Fruit fly (Drosophila melanogaster): ENCODE data around the gene CG15169.
A peak's percentile ranks its signal among the peaks of the same experiment; 100 is the strongest.

CG15169 gene

DNA sequence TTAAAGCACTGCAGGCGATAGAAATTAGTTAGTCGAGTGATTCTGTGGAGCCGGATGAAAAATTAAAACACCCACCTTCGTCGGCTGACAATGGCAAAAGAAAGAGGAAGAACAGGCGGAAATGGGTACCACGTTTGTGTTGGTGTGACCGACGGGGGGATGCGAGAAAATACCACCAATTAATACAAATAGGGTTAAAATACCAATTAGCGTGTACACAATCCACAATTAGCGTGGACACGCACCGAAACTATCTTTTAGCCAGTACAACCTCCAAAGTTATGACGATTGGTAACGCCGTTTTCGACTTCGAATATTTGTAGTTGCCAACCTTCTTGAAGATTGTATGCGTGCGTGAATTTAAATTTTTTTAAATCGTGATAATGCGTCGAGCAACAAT is 18.3 kb downstream of the CG15169 start, which contains the start of gene RpL30 (continued):
- TF ChIP-seq CG12299 (tag; optimal IDR thresholded peaks at IDR 0.05), result peak; percentile 92
- peak; percentile 94 for TF ChIP-seq org-1 (GFP tag; optimal IDR thresholded peaks at IDR 0.05)
- peak; percentile 66 for TF ChIP-seq CG10321 (GFP tag; IDR thresholded peaks at IDR 0.05)
- no peak for TF ChIP-seq hb (GFP tag; IDR thresholded peaks at IDR 0.05; ENCODE audit: partially characterized antibody)
- peak; percentile 86 for TF ChIP-seq ac (GFP tag; optimal IDR thresholded peaks at IDR 0.05)
- TF ChIP-seq CG2678 (tag; optimal IDR thresholded peaks at IDR 0.05), result peak; percentile 82
- no peak for TF ChIP-seq pan (optimal IDR thresholded peaks at IDR 0.05)
- peak in 1 of 2 experiments; percentile 85 for TF ChIP-seq pan (GFP tag; optimal IDR thresholded peaks at IDR 0.05 in 1 of 2, IDR thresholded peaks at IDR 0.05 in 1 of 2)
- no peak for TF ChIP-seq tna (GFP tag; IDR thresholded peaks at IDR 0.05; ENCODE audit: partially characterized antibody)
- TF ChIP-seq D (optimal IDR thresholded peaks at IDR 0.05), result no peak
- peak; percentile 83 for TF ChIP-seq D (GFP tag; optimal IDR thresholded peaks at IDR 0.05)
- TF ChIP-seq slp2 (GFP tag; optimal IDR thresholded peaks at IDR 0.05), result peak; percentile 84
- TF ChIP-seq gsb-n (tag; optimal IDR thresholded peaks at IDR 0.05), result peak; percentile 91
- TF ChIP-seq Hr78 (GFP tag; optimal IDR thresholded peaks at IDR 0.05), result no peak
- TF ChIP-seq CG15073 (GFP tag; optimal IDR thresholded peaks at IDR 0.05), result no peak
- peak; percentile 83 for TF ChIP-seq CG17186 (GFP tag; optimal IDR thresholded peaks at IDR 0.05)
- TF ChIP-seq CG13624 (GFP tag; optimal IDR thresholded peaks at IDR 0.05), result peak; percentile 95
- peak; percentile 95 for TF ChIP-seq HHEX (GFP tag; optimal IDR thresholded peaks at IDR 0.05)
- peak; percentile 94 for TF ChIP-seq Kr (GFP tag; optimal IDR thresholded peaks at IDR 0.05)
- peak; percentile 61 for TF ChIP-seq CG8281 (tag; optimal IDR thresholded peaks at IDR 0.05)
- TF ChIP-seq Drgx (GFP tag; IDR thresholded peaks at IDR 0.05), result peak; percentile 60
- peak; percentile 98 for TF ChIP-seq Mes4 (GFP tag; optimal IDR thresholded peaks at IDR 0.05)
- no peak for TF ChIP-seq Hr39 (optimal IDR thresholded peaks at IDR 0.05)
- TF ChIP-seq CG16813 (GFP tag; IDR thresholded peaks at IDR 0.05; ENCODE audit: partially characterized antibody), result peak; percentile 54; the same call in 2 of the 3 replicates
- TF ChIP-seq Hey (tag; optimal IDR thresholded peaks at IDR 0.05), result peak; percentile 84
- peak; percentile 60 for TF ChIP-seq row (GFP tag; IDR thresholded peaks at IDR 0.05)
- TF ChIP-seq CG8765 (GFP tag; IDR thresholded peaks at IDR 0.05), result peak; percentile 70
- TF ChIP-seq wek (GFP tag; optimal IDR thresholded peaks at IDR 0.05), result peak; percentile 90
- peak; percentile 94 for TF ChIP-seq her (GFP tag; optimal IDR thresholded peaks at IDR 0.05)
- TF ChIP-seq Jarid2 (GFP tag; optimal IDR thresholded peaks at IDR 0.05), result peak; percentile 85
- TF ChIP-seq en (GFP tag; optimal IDR thresholded peaks at IDR 0.05), result peak; percentile 84
- peak; percentile 99 for TF ChIP-seq CG17385 (GFP tag; optimal IDR thresholded peaks at IDR 0.05)
- peak; percentile 85 for TF ChIP-seq CG14965 (GFP tag; optimal IDR thresholded peaks at IDR 0.05; ENCODE audit: borderline replicate concordance)
- peak; percentile 59 for TF ChIP-seq kay (GFP tag; optimal IDR thresholded peaks at IDR 0.05)
- peak; percentile 80 for TF ChIP-seq Nf-YB (GFP tag; optimal IDR thresholded peaks at IDR 0.05)
- peak; percentile 86 for TF ChIP-seq CG2199 (GFP tag; IDR thresholded peaks at IDR 0.05)
- TF ChIP-seq NK7.1 (GFP tag; optimal IDR thresholded peaks at IDR 0.05), result peak; percentile 90
- TF ChIP-seq CG5245 (GFP tag; optimal IDR thresholded peaks at IDR 0.05), result peak; percentile 80
- peak; percentile 52; the same call in 1 of the 2 replicates for TF ChIP-seq CG4404 (GFP tag; IDR thresholded peaks at IDR 0.05)
- TF ChIP-seq CG33213 (GFP tag; optimal IDR thresholded peaks at IDR 0.05), result peak; percentile 98
- peak; percentile 87 for TF ChIP-seq shn (GFP tag; optimal IDR thresholded peaks at IDR 0.05)
- no peak for TF ChIP-seq Ravus (GFP tag; IDR thresholded peaks at IDR 0.05)
- peak; percentile 100 for TF ChIP-seq dm (GFP tag; optimal IDR thresholded peaks at IDR 0.05)
- TF ChIP-seq Pdp1 (GFP tag; optimal IDR thresholded peaks at IDR 0.05), result peak; percentile 70 to 92
- TF ChIP-seq HLHmδ (GFP tag; optimal IDR thresholded peaks at IDR 0.05), result peak; percentile 99
- TF ChIP-seq CG4820 (GFP tag; optimal IDR thresholded peaks at IDR 0.05), result peak; percentile 74
- TF ChIP-seq CG6254 (GFP tag; optimal IDR thresholded peaks at IDR 0.05), result peak; percentile 87
- TF ChIP-seq CG10274 (GFP tag; optimal IDR thresholded peaks at IDR 0.05), result peak; percentile 79
- peak; percentile 51 for TF ChIP-seq fd96Cb (tag; optimal IDR thresholded peaks at IDR 0.05)
- peak; percentile 70 for TF ChIP-seq CG13424 (tag; optimal IDR thresholded peaks at IDR 0.05)
- TF ChIP-seq HmgZ (tag; optimal IDR thresholded peaks at IDR 0.05), result peak; percentile 97

All from whole organism, embryonic.